Worm (Caenorhabditis elegans) whole organism, mixed stage, embryonic: ENCODE measurements around the gene C45B11.2.

ENCODE experiments used
- blmp-1 ChIP-seq: fragments of 150-350 bp; optimal IDR thresholded peaks from 2 replicates; lab custom pipeline; 2014; ENCODE audit warnings: missing biosample characterization, missing genetic modification characterization
- ceh-43 ChIP-seq: fragments of 200-800 bp; sonication (Bioruptor generic); optimal IDR thresholded peaks from 2 replicates; lab custom pipeline; 2018; ENCODE audit warnings: mild to moderate bottlenecking, missing genetic modification characterization, moderate library complexity, missing compliant biosample characterization
- ces-1 ChIP-seq: fragments of 150-350 bp; optimal IDR thresholded peaks from 2 replicates; lab custom pipeline; 2014; ENCODE audit warnings: missing biosample characterization, missing genetic modification reagents, missing genetic modification characterization
- mep-1 ChIP-seq: fragments of 150-350 bp; optimal IDR thresholded peaks from 2 replicates; lab custom pipeline; 2017; ENCODE audit warnings: missing biosample characterization, missing genetic modification reagents, missing genetic modification characterization, inconsistent platforms
- nhr-12 ChIP-seq: fragments of 150-350 bp; optimal IDR thresholded peaks from 2 replicates; lab custom pipeline; 2014; ENCODE audit warnings: missing biosample characterization, missing genetic modification characterization
- nhr-237 ChIP-seq: fragments of 150-350 bp; optimal IDR thresholded peaks from 2 replicates; lab custom pipeline; 2014; ENCODE audit warnings: missing biosample characterization, missing genetic modification characterization
- sptf-1 ChIP-seq: sonication (generic microtip); optimal IDR thresholded peaks from 2 replicates; lab custom pipeline; 2017; ENCODE audit warnings: mild to moderate bottlenecking, missing genetic modification characterization, moderate library complexity, missing compliant biosample characterization
- tbx-8 ChIP-seq: fragments of 200-800 bp; sonication (Bioruptor generic); optimal IDR thresholded peaks from 2 replicates; lab custom pipeline; 2018; ENCODE audit warnings: mild to moderate bottlenecking, missing genetic modification characterization, moderate library complexity, missing compliant biosample characterization
- unc-120 ChIP-seq: sonication (generic microtip); optimal IDR thresholded peaks from 2 replicates; lab custom pipeline; 2017; ENCODE audit warnings: missing genetic modification characterization, missing compliant biosample characterization; ENCODE audit not compliant: poor library complexity, severe bottlenecking
- unc-39 ChIP-seq: fragments of 150-350 bp; optimal IDR thresholded peaks from 2 replicates; lab custom pipeline; 2014; ENCODE audit warnings: missing biosample characterization, missing genetic modification characterization
- unc-62 ChIP-seq: fragments of 150-350 bp; optimal IDR thresholded peaks from 2 replicates; lab custom pipeline; 2014; ENCODE audit warnings: missing biosample characterization, missing genetic modification reagents, missing genetic modification characterization

DNA sequence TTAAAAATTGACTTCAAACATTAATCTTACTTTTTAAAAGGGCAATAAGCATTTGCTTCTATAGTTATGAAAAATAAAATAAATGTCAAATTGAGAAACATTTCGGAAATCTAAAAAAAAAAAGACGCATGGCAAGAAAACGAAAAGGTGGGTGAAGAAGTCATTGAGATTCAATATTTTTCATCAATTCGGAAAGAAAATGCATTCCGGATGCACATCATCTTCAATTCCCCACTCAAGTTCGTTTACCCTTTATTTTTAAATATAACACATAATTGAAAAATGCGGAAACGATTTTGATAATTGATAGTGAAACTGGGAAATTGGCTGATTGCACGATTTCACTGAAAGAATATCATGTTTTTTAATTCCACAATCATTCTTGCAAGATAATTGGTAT, 40.1 kb upstream of the C45B11.2 start, which contains the start of gene F53B7.4:
- TF ChIP-seq nhr-237 (tag; lab: Kevin White, UChicago) (no peak), sptf-1 (tag; lab: Kevin White, UChicago) (no peak), unc-62 (no peak), unc-120 (tag; lab: Kevin White, UChicago) (no peak), mep-1 (tag; lab: Kevin White, UChicago) (no peak), ceh-43 (GFP tag; lab: Kevin White, UChicago) (no peak), unc-39 (tag; lab: Kevin White, UChicago) (no peak), nhr-12 (tag; lab: Kevin White, UChicago) (no peak), tbx-8 (GFP tag; lab: Kevin White, UChicago) (no peak), ces-1 (no peak), blmp-1 (tag; lab: Kevin White, UChicago) (no peak)
